Worm (Caenorhabditis elegans) whole organism, L3 larva: Measurements from ENCODE around the gene F35F10.1.
A peak's percentile ranks its signal among the peaks of the same experiment; 100 is the strongest.

Experiments used
- ZK546.5 ChIP-seq: sonication (generic microtip); optimal IDR thresholded peaks from 2 replicates; lab custom pipeline; 2017; ENCODE audit warnings: missing biosample characterization, missing genetic modification characterization
- aly-2 ChIP-seq: fragments of 150-350 bp; optimal IDR thresholded peaks from 2 replicates; lab custom pipeline; 2014; ENCODE audit warnings: missing biosample characterization, missing genetic modification characterization
- ama-1 ChIP-seq: fragments of 150-350 bp; optimal IDR thresholded peaks from 2 replicates; lab custom pipeline; 2018
- ceh-28 ChIP-seq: fragments of 150-350 bp; optimal IDR thresholded peaks from 2 replicates; lab custom pipeline; 2014; ENCODE audit warnings: missing biosample characterization, missing genetic modification reagents, missing genetic modification characterization
- ceh-82 ChIP-seq: fragments of 150-350 bp; optimal IDR thresholded peaks from 2 replicates; lab custom pipeline; 2014; ENCODE audit warnings: missing biosample characterization, missing genetic modification characterization
- ceh-9 ChIP-seq: sonication (generic microtip); optimal IDR thresholded peaks from 2 replicates; lab custom pipeline; 2018; ENCODE audit warnings: missing biosample characterization, missing genetic modification characterization
- egl-27 ChIP-seq: sonication (generic microtip); optimal IDR thresholded peaks from 4 replicates; lab custom pipeline; 2017; ENCODE audit warnings: missing biosample characterization, missing genetic modification reagents, missing genetic modification characterization
- egl-5 ChIP-seq: fragments of 150-350 bp; optimal IDR thresholded peaks from 2 replicates; lab custom pipeline; 2017; ENCODE audit warnings: missing biosample characterization, missing genetic modification reagents, missing genetic modification characterization, inconsistent platforms
- elt-1 ChIP-seq: fragments of 150-350 bp; optimal IDR thresholded peaks from 2 replicates; lab custom pipeline; 2014; ENCODE audit warnings: missing biosample characterization, missing genetic modification characterization
- eor-1 ChIP-seq, 2 experiments: fragments of 150-350 bp; optimal IDR thresholded peaks; 2 replicates each; lab custom pipeline; 2014 to 2018; ENCODE audit warnings: missing biosample characterization in 2 of 2, missing genetic modification characterization in 2 of 2
- fkh-10 ChIP-seq: sonication (generic microtip); optimal IDR thresholded peaks from 2 replicates; lab custom pipeline; 2017; ENCODE audit warnings: missing biosample characterization, missing genetic modification reagents, missing genetic modification characterization
- hmg-11 ChIP-seq: sonication (generic microtip); optimal IDR thresholded peaks from 2 replicates; lab custom pipeline; 2016; ENCODE audit warnings: missing genetic modification characterization, missing compliant biosample characterization
- lin-15B ChIP-seq: fragments of 150-350 bp; optimal IDR thresholded peaks from 2 replicates; lab custom pipeline; 2014; ENCODE audit warnings: missing biosample characterization, missing genetic modification characterization
- lin-39 ChIP-seq: fragments of 150-350 bp; optimal IDR thresholded peaks from 2 replicates; lab custom pipeline; 2018; ENCODE audit warnings: missing biosample characterization, missing genetic modification reagents, missing genetic modification characterization
- nfya-1 ChIP-seq: sonication (generic microtip); optimal IDR thresholded peaks from 2 replicates; lab custom pipeline; 2017; ENCODE audit warnings: missing genetic modification characterization, mild to moderate bottlenecking, missing compliant biosample characterization, antibody characterized with exemption, moderate library complexity; ENCODE audit not compliant: insufficient read depth
- nhr-12 ChIP-seq: fragments of 150-350 bp; optimal IDR thresholded peaks from 2 replicates; lab custom pipeline; 2014; ENCODE audit warnings: missing biosample characterization, missing genetic modification characterization
- nhr-23 ChIP-seq: fragments of 150-350 bp; optimal IDR thresholded peaks from 2 replicates; lab custom pipeline; 2014; ENCODE audit warnings: missing biosample characterization, missing genetic modification reagents, missing genetic modification characterization
- nhr-25 ChIP-seq: sonication (generic microtip); optimal IDR thresholded peaks from 2 replicates; lab custom pipeline; 2017; ENCODE audit warnings: missing biosample characterization, missing genetic modification characterization
- nhr-67 ChIP-seq: fragments of 150-350 bp; optimal IDR thresholded peaks from 2 replicates; lab custom pipeline; 2014; ENCODE audit warnings: missing biosample characterization, missing genetic modification characterization
- nhr-76 ChIP-seq: fragments of 150-350 bp; sonication (generic microtip); optimal IDR thresholded peaks from 5 replicates; lab custom pipeline; 2014; ENCODE audit warnings: missing biosample characterization, missing genetic modification characterization
- nhr-77 ChIP-seq: fragments of 150-350 bp; optimal IDR thresholded peaks from 2 replicates; lab custom pipeline; 2014; ENCODE audit warnings: missing biosample characterization, missing genetic modification characterization
- pha-4 ChIP-seq: fragments of 150-350 bp; optimal IDR thresholded peaks from 2 replicates; lab custom pipeline; 2014; ENCODE audit warnings: missing biosample characterization, missing genetic modification reagents, missing genetic modification characterization
- skn-1 ChIP-seq: fragments of 150-350 bp; optimal IDR thresholded peaks from 2 replicates; lab custom pipeline; 2014; ENCODE audit warnings: missing biosample characterization, missing genetic modification characterization
- unc-62 ChIP-seq: fragments of 150-350 bp; sonication (generic microtip); optimal IDR thresholded peaks from 4 replicates; lab custom pipeline; 2014; ENCODE audit warnings: missing biosample characterization, missing genetic modification reagents, missing genetic modification characterization
- ztf-11 ChIP-seq: fragments of 150-350 bp; optimal IDR thresholded peaks from 2 replicates; lab custom pipeline; 2014; ENCODE audit warnings: missing biosample characterization, missing genetic modification characterization
- ztf-4 ChIP-seq: fragments of 150-350 bp; optimal IDR thresholded peaks from 2 replicates; lab custom pipeline; 2014; ENCODE audit warnings: missing biosample characterization, missing genetic modification characterization

Gene F35F10.1

ce11 chrV:3276184-3276583 is 39.9 kb upstream of the F35F10.1 start:
- TF ChIP-seq lin-39 (tag; lab: Kevin White, UChicago) (peak; percentile 32), aly-2 (tag; lab: Kevin White, UChicago) (no peak), egl-5 (tag; lab: Kevin White, UChicago) (peak; percentile 26)

DNA sequence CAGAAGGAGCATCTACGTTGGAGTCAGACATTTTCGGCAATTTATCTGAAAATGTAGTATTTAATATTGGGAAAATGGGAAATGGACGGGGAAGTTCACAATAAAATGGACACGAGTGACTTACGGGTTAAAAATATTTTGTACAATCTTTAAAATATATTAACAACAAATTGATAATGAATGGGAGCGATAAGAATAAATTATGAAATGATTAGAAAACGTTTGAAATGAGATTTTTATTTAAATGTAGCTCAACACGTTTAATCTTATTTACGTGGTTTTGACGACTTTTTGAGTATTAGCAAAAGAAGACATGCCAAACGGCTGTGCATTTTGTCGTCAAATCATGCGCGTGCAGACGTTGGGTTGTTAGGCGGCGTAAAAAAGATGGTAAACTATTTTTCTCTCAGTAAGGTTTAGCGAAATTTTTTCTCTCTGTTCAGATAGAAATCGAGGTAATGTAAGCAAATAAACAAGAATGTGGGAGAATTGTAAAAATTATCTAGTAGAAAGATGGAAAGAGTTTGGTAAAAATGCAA is 37.9 kb upstream of the F35F10.1 start, which contains the start of gene fbxa-64:
Gene fbxa-64, minus strand, starts transcription at position 51 of the 539 bp plus-strand sequence.
- no peak for TF ChIP-seq nfya-1 (tag; lab: Kevin White, UChicago)
- TF ChIP-seq hmg-11 (tag; lab: Kevin White, UChicago), result peak; percentile 29

DNA sequence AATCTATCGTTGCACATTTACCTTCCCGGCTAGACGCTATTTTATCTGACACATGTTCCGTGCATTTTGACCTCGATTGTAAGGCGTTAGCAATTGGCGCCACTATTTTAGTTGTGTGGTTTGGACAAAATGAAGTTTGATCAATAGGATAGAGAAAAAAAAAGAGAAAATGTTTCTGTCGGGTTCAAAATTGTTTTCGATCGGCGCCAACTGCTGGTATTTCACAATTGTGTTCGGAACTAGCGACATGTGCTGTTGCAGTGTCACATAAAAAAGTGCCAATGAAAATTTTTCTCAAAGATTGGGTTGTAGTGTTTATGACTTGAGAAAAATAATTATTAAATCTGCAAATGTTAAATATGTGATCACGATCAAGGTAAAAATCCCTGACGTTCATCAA is 37.0 kb upstream of the F35F10.1 start:
- TF ChIP-seq egl-5 (tag; lab: Kevin White, UChicago) (peak; percentile 26), nhr-67 (tag; lab: Kevin White, UChicago) (no peak)

DNA sequence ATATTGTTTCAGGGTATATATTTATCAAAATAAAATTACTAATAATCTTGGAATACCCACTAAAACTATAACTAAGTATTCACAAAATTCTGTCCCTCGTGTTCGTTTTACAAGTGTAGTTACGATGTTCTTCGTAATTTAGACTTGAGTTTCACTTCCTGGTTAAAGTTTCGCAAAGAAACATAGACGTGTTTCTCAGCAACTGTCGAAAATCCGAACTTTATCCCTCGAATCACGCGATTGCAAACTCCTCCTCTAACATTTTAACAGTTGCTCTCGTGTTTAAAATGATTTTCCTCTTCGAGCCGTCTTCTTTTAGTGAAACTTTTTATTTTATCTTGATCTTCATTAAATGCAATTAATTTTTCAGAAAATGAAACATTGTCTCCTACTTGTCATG is 36.1 kb upstream of the F35F10.1 start, which contains the start of gene T28A11.2:
Gene T28A11.2, plus strand, starts transcription at position 371 of the 400 bp plus-strand sequence.
- TF ChIP-seq lin-39 (tag; lab: Kevin White, UChicago), result no peak
- TF ChIP-seq pha-4 (tag; lab: Kevin White, UChicago), result no peak
- no peak for TF ChIP-seq nhr-25 (tag; lab: Kevin White, UChicago)
- no peak for TF ChIP-seq fkh-10 (GFP tag; lab: Kevin White, UChicago)
- TF ChIP-seq ztf-11 (tag; lab: Kevin White, UChicago), result no peak
- no peak for TF ChIP-seq nhr-23
- TF ChIP-seq nhr-77, result no peak
- no peak for TF ChIP-seq ama-1 (lab: Kevin White, UChicago)
- TF ChIP-seq skn-1 (tag; lab: Kevin White, UChicago), result no peak
- no peak for TF ChIP-seq elt-1

ce11 chrV:3281523-3281922 is 34.6 kb upstream of the F35F10.1 start, which contains the start of gene T28A11.25:
T28A11.25 (plus strand) TSS chrV:3281823.
- TF ChIP-seq ceh-28 (tag; lab: Kevin White, UChicago), result no peak
- no peak for TF ChIP-seq unc-62 (GFP tag; lab: Kevin White, UChicago)
- TF ChIP-seq ama-1 (lab: Kevin White, UChicago), result no peak

DNA sequence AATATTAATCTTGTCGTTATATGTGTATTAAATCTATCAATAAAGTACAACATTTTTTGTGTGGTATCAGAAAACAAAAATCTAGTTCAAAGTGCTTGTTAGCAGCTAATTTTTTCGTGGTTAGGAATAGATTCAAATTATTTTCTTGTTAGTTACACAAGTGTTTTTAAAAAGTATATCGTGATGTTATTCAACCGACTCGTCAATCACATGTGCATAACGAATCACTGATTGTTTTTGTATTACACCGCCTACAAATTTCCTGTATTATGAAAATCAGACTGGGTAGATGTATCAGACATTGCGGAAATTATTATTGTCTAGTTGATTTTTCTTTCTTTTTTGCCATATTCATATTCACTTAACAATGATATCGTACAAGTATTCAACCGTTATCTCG is 33.1 kb upstream of the F35F10.1 start, which contains the start of gene str-64:
Gene str-64, plus strand, starts transcription at position 301 of the 400 bp plus-strand sequence.
- TF ChIP-seq ceh-82 (tag; lab: Kevin White, UChicago) (no peak), ztf-4 (tag; lab: Kevin White, UChicago) (no peak), ZK546.5 (no peak), nhr-12 (tag; lab: Kevin White, UChicago) (no peak), hmg-11 (tag; lab: Kevin White, UChicago) (no peak), eor-1 (tag; optimal IDR thresholded peaks at IDR 0.05; lab: Kevin White, UChicago) (no peak), pha-4 (tag; lab: Kevin White, UChicago) (no peak), nhr-77 (no peak), ztf-11 (tag; lab: Kevin White, UChicago) (no peak), lin-15B (no peak), nfya-1 (tag; lab: Kevin White, UChicago) (no peak)

- no peak for TF ChIP-seq ceh-9 (tag; lab: Kevin White, UChicago)
- TF ChIP-seq, all 47 proteins: peak for 0
Measured at ce11 chrV:3284629-3285028, 31.5 kb upstream of the F35F10.1 start, which contains the start of gene F35F10.5. F35F10.5 (plus strand) TSS chrV:3284929.

DNA sequence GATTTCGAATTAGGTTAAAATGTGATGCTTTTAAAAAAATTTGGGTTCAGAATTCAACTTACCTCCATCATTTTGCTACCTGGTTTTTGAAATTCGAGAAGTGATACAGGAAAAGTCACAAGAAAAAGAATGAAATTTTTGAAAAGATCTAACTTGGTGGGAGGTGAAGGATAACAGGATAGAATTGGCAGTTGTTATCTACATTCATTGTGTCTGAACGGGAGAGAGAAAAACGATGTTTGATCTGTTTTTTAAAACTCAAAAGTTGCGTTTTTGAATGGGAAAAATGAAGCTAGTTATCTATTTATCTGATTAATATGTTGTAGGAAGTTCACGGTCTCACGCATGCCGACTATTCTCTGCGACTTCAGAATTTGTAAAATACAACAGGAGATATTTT is 28.8 kb upstream of the F35F10.1 start, which contains the start of gene F35F10.7:
Gene F35F10.7, minus strand, starts transcription at position 101 of the 400 bp plus-strand sequence.
- TF ChIP-seq nfya-1 (tag; lab: Kevin White, UChicago) (no peak), nhr-76 (tag; lab: Kevin White, UChicago) (no peak), egl-27 (tag; lab: Kevin White, UChicago) (no peak)
